Fruit fly (Drosophila melanogaster) whole organism, embryonic: ENCODE data around the gene Rchy1.
A peak's percentile ranks its signal among the peaks of the same experiment; 100 is the strongest.

Source experiments
- Abd-B ChIP-seq: fragments of 200-800 bp; sonication (Bioruptor generic); optimal IDR thresholded peaks from 2 replicates; lab custom pipeline; 2018; ENCODE audit warnings: missing biosample characterization, mild to moderate bottlenecking, missing genetic modification characterization, moderate library complexity
- CG10462 ChIP-seq: fragments of 200-800 bp; sonication (Bioruptor generic); optimal IDR thresholded peaks from 2 replicates; lab custom pipeline; 2016; ENCODE audit warnings: missing biosample characterization, missing genetic modification characterization
- CG11695 ChIP-seq: fragments of 200-800 bp; sonication (Bioruptor generic); IDR thresholded peaks from 3 replicates; pipeline ENCODE4 v1.3.6; 2022; ENCODE audit warnings: missing biosample characterization, missing genetic modification characterization
- CG12219 ChIP-seq: fragments of 200-800 bp; sonication (Bioruptor generic); optimal IDR thresholded peaks from 3 replicates; lab custom pipeline; 2018; ENCODE audit warnings: missing biosample characterization, mild to moderate bottlenecking, missing genetic modification characterization
- CG1647 ChIP-seq: fragments of 200-800 bp; sonication (Bioruptor generic); optimal IDR thresholded peaks from 3 replicates; lab custom pipeline; 2016; ENCODE audit warnings: missing biosample characterization, missing genetic modification characterization
- CG16813 ChIP-seq: fragments of 200-800 bp; sonication (Bioruptor generic); IDR thresholded peaks from 3 replicates; pipeline ENCODE4 v1.3.6; 2022; ENCODE audit warnings: missing biosample characterization, missing genetic modification characterization; ENCODE audit not compliant: partially characterized antibody
- CG18011 ChIP-seq: fragments of 200-800 bp; sonication (Bioruptor generic); optimal IDR thresholded peaks from 2 replicates; lab custom pipeline; 2017; ENCODE audit warnings: missing biosample characterization, missing genetic modification characterization, mild to moderate bottlenecking, moderate library complexity, missing genotype
- CG2875 ChIP-seq: fragments of 200-800 bp; sonication (Bioruptor generic); optimal IDR thresholded peaks from 2 replicates; lab custom pipeline; 2017; ENCODE audit warnings: missing biosample characterization, mild to moderate bottlenecking, missing genetic modification characterization, missing genetic modification reagents
- CG2889 ChIP-seq: fragments of 200-800 bp; sonication (Bioruptor generic); IDR thresholded peaks from 3 replicates; pipeline ENCODE4 v1.3.6; 2022; ENCODE audit warnings: missing biosample characterization, missing genetic modification characterization
- CG4282 ChIP-seq: fragments of 200-800 bp; sonication (Bioruptor generic); optimal IDR thresholded peaks from 2 replicates; lab custom pipeline; 2016; ENCODE audit warnings: missing biosample characterization, missing genetic modification characterization
- CG4424 ChIP-seq: fragments of 200-800 bp; sonication (Bioruptor generic); optimal IDR thresholded peaks from 3 replicates; lab custom pipeline; 2016; ENCODE audit warnings: missing biosample characterization, missing genetic modification characterization
- CG6813 ChIP-seq: fragments of 200-800 bp; sonication (Bioruptor generic); optimal IDR thresholded peaks from 2 replicates; lab custom pipeline; 2017; ENCODE audit warnings: missing biosample characterization, missing genetic modification characterization, mild to moderate bottlenecking, moderate library complexity, missing genetic modification reagents
- CG8089 ChIP-seq: fragments of 200-800 bp; sonication (Bioruptor generic); optimal IDR thresholded peaks from 3 replicates; lab custom pipeline; 2016; ENCODE audit warnings: missing biosample characterization, missing genetic modification characterization
- CG8388 ChIP-seq: fragments of 200-800 bp; sonication (Bioruptor generic); optimal IDR thresholded peaks from 2 replicates; lab custom pipeline; 2019; ENCODE audit warnings: missing biosample characterization, mild to moderate bottlenecking, missing genetic modification characterization, moderate library complexity
- CG9876 ChIP-seq: fragments of 200-800 bp; sonication (Bioruptor generic); optimal IDR thresholded peaks from 2 replicates; lab custom pipeline; 2016; ENCODE audit warnings: missing biosample characterization, missing genetic modification characterization
- CHES-1-like ChIP-seq: fragments of 200-800 bp; sonication (Bioruptor generic); optimal IDR thresholded peaks from 2 replicates; lab custom pipeline; 2016; ENCODE audit warnings: missing biosample characterization, missing genetic modification characterization
- Chrac-16 ChIP-seq: fragments of 200-800 bp; sonication (Bioruptor generic); optimal IDR thresholded peaks from 3 replicates; lab custom pipeline; 2016; ENCODE audit warnings: missing biosample characterization, missing genetic modification characterization
- Dad ChIP-seq: fragments of 200-800 bp; sonication (Bioruptor generic); optimal IDR thresholded peaks from 3 replicates; lab custom pipeline; 2016; ENCODE audit warnings: missing biosample characterization, missing genetic modification characterization
- Dbx ChIP-seq: fragments of 200-800 bp; sonication (Bioruptor generic); IDR thresholded peaks from 3 replicates; pipeline ENCODE4 v1.3.6; 2022; ENCODE audit warnings: missing biosample characterization, missing genetic modification characterization
- Dfd ChIP-seq, 2 experiments: fragments of >200 bp; optimal IDR thresholded peaks; 2 replicates each; lab custom pipeline; 2017; ENCODE audit warnings: missing biosample characterization in 2 of 2, missing genetic modification characterization in 2 of 2
- Dip2 ChIP-seq: fragments of 200-800 bp; sonication (Bioruptor generic); IDR thresholded peaks from 2 replicates; pipeline ENCODE4 v1.3.6; 2022; ENCODE audit warnings: missing biosample characterization, missing genetic modification characterization
- Elba2 ChIP-seq: fragments of 200-800 bp; sonication (Bioruptor generic); optimal IDR thresholded peaks from 3 replicates; lab custom pipeline; 2016; ENCODE audit warnings: missing biosample characterization, missing genetic modification characterization
- Fer2 ChIP-seq: fragments of 200-800 bp; sonication (Bioruptor generic); optimal IDR thresholded peaks from 2 replicates; lab custom pipeline; 2018; ENCODE audit warnings: missing biosample characterization, mild to moderate bottlenecking, missing genetic modification characterization, moderate library complexity
- Gug ChIP-seq: fragments of 200-800 bp; sonication (Bioruptor generic); IDR thresholded peaks from 4 replicates; pipeline ENCODE4 v1.3.6; 2022; ENCODE audit warnings: missing biosample characterization, missing genetic modification characterization
- Hey ChIP-seq: fragments of 200-800 bp; sonication (Bioruptor generic); optimal IDR thresholded peaks from 3 replicates; lab custom pipeline; 2018; ENCODE audit warnings: missing biosample characterization, mild to moderate bottlenecking, missing genetic modification characterization
- Jarid2 ChIP-seq: fragments of 200-800 bp; sonication (Bioruptor generic); optimal IDR thresholded peaks from 3 replicates; lab custom pipeline; 2017; ENCODE audit warnings: mild to moderate bottlenecking, missing biosample characterization, missing genetic modification reagents, missing genetic modification characterization
- Med ChIP-seq: fragments of 200-800 bp; sonication (Bioruptor generic); peaks from one replicate; lab custom pipeline; 2016; ENCODE audit warnings: missing biosample characterization, missing genetic modification characterization, mild to moderate bottlenecking, inconsistent platforms, moderate library complexity
- Mrtf ChIP-seq: fragments of 200-800 bp; sonication (Bioruptor generic); IDR thresholded peaks from 3 replicates; pipeline ENCODE4 v1.3.6; 2022; ENCODE audit warnings: missing biosample characterization, missing genetic modification characterization
- Nf-YB ChIP-seq: fragments of 200-800 bp; sonication (Bioruptor generic); optimal IDR thresholded peaks from 3 replicates; lab custom pipeline; 2019; ENCODE audit warnings: missing biosample characterization, mild to moderate bottlenecking, missing genetic modification characterization, moderate library complexity
- Optix ChIP-seq: fragments of 200-800 bp; sonication (Bioruptor generic); IDR thresholded peaks from 3 replicates; pipeline ENCODE4 v1.3.6; 2022; ENCODE audit warnings: missing biosample characterization, missing genetic modification characterization
- Ptx1 ChIP-seq: fragments of 200-800 bp; sonication (Bioruptor generic); IDR thresholded peaks from 2 replicates; pipeline ENCODE4 v1.3.6; 2022; ENCODE audit warnings: missing biosample characterization, missing genetic modification characterization
- Rx ChIP-seq: fragments of 200-800 bp; sonication (Bioruptor generic); IDR thresholded peaks from 2 replicates; pipeline ENCODE4 v1.3.6; 2022; ENCODE audit warnings: missing biosample characterization, missing genetic modification characterization
- Sry-δ ChIP-seq: fragments of 200-800 bp; sonication (Bioruptor generic); optimal IDR thresholded peaks from 2 replicates; lab custom pipeline; 2016; ENCODE audit warnings: missing biosample characterization, missing genetic modification characterization
- Ssrp ChIP-seq: fragments of 200-800 bp; sonication (Bioruptor generic); optimal IDR thresholded peaks from 2 replicates; lab custom pipeline; 2018; ENCODE audit warnings: missing biosample characterization, mild to moderate bottlenecking, missing genetic modification characterization, moderate library complexity
- abd-A ChIP-seq: fragments of 200-800 bp; sonication (Bioruptor generic); optimal IDR thresholded peaks from 3 replicates; lab custom pipeline; 2019; ENCODE audit warnings: missing biosample characterization, mild to moderate bottlenecking, missing genetic modification characterization, moderate library complexity
- az2 ChIP-seq: fragments of 200-800 bp; sonication (Bioruptor generic); optimal IDR thresholded peaks from 3 replicates; lab custom pipeline; 2016; ENCODE audit warnings: missing biosample characterization, missing genetic modification characterization
- bcd ChIP-seq: fragments of 200-800 bp; sonication (Bioruptor generic); optimal IDR thresholded peaks from 2 replicates; lab custom pipeline; 2017; ENCODE audit warnings: missing biosample characterization, mild to moderate bottlenecking, missing genetic modification characterization
- caup ChIP-seq: fragments of 200-800 bp; sonication (Bioruptor generic); optimal IDR thresholded peaks from 3 replicates; lab custom pipeline; 2017; ENCODE audit warnings: missing biosample characterization, mild to moderate bottlenecking, missing genetic modification characterization, moderate library complexity; ENCODE audit not compliant: severe bottlenecking
- ci ChIP-seq: fragments of 200-800 bp; sonication (Bioruptor generic); IDR thresholded peaks from 3 replicates; pipeline ENCODE4 v1.3.6; 2022; ENCODE audit warnings: missing biosample characterization, missing genetic modification characterization
- disco-r ChIP-seq: fragments of 200-800 bp; sonication (Bioruptor generic); optimal IDR thresholded peaks from 2 replicates; lab custom pipeline; 2016; ENCODE audit warnings: missing biosample characterization, missing genetic modification characterization
- en ChIP-seq: fragments of 200-800 bp; sonication (Bioruptor generic); optimal IDR thresholded peaks from 2 replicates; lab custom pipeline; 2016; ENCODE audit warnings: missing biosample characterization, missing genetic modification characterization
- esg ChIP-seq: fragments of 200-800 bp; sonication (Bioruptor generic); conservative IDR thresholded peaks from 2 replicates; pipeline ENCODE4 v1.3.6; 2022; ENCODE audit warnings: missing biosample characterization, missing genetic modification characterization
- gfzf ChIP-seq: fragments of 200-800 bp; sonication (Bioruptor generic); optimal IDR thresholded peaks from 2 replicates; lab custom pipeline; 2016; ENCODE audit warnings: missing biosample characterization, mild to moderate bottlenecking, missing genetic modification characterization, moderate library complexity
- lilli ChIP-seq: fragments of 200-800 bp; sonication (Bioruptor generic); optimal IDR thresholded peaks from 3 replicates; lab custom pipeline; 2016; ENCODE audit warnings: missing biosample characterization, missing genetic modification characterization
- maf-S ChIP-seq: fragments of 200-800 bp; sonication (Bioruptor generic); optimal IDR thresholded peaks from 2 replicates; lab custom pipeline; 2016; ENCODE audit warnings: missing biosample characterization, missing genetic modification characterization
- pros ChIP-seq: fragments of 200-800 bp; sonication (Bioruptor generic); optimal IDR thresholded peaks from 3 replicates; lab custom pipeline; 2019; ENCODE audit warnings: missing biosample characterization, mild to moderate bottlenecking, missing genetic modification characterization, moderate library complexity
- rib ChIP-seq: fragments of 200-800 bp; sonication (Bioruptor generic); IDR thresholded peaks from 2 replicates; pipeline ENCODE4 v1.3.6; 2022; ENCODE audit warnings: missing biosample characterization, missing genetic modification characterization
- row ChIP-seq: fragments of 200-800 bp; sonication (Bioruptor generic); IDR thresholded peaks from 3 replicates; pipeline ENCODE4 v1.3.6; 2022; ENCODE audit warnings: missing biosample characterization, missing genetic modification characterization
- schlank ChIP-seq: fragments of 200-800 bp; sonication (Bioruptor generic); optimal IDR thresholded peaks from 2 replicates; lab custom pipeline; 2018; ENCODE audit warnings: missing biosample characterization, mild to moderate bottlenecking, missing genetic modification characterization
- sens ChIP-seq: fragments of 200-800 bp; sonication (Bioruptor generic); peaks from one replicate; lab custom pipeline; 2016; ENCODE audit warnings: missing biosample characterization, missing genetic modification characterization
- sqz ChIP-seq: fragments of 200-800 bp; sonication (Bioruptor generic); optimal IDR thresholded peaks from 3 replicates; lab custom pipeline; 2018; ENCODE audit warnings: missing biosample characterization, mild to moderate bottlenecking, missing genetic modification characterization
- zen ChIP-seq: fragments of 200-800 bp; sonication (Bioruptor generic); optimal IDR thresholded peaks from 3 replicates; lab custom pipeline; 2018; ENCODE audit warnings: missing biosample characterization, mild to moderate bottlenecking, missing genetic modification characterization, moderate library complexity

The Rchy1 gene

dm6 chr2L:6498448-6498847 lies 33.0 kb upstream of the Rchy1 start, which contains the start of gene CG31637 (continued):
- peak; percentile 99 for TF ChIP-seq gfzf (GFP tag; lab: Kevin White, UChicago)
- no peak for TF ChIP-seq abd-A
- TF ChIP-seq caup (GFP tag; lab: Kevin White, UChicago): peak; percentile 11
- TF ChIP-seq CG4282 (GFP tag; lab: Kevin White, UChicago): no peak
- peak; percentile 12 for TF ChIP-seq CHES-1-like (GFP tag; lab: Kevin White, UChicago)
- peak; percentile 65; the same call in 1 of the 3 replicates for TF ChIP-seq ci (GFP tag; lab: Robert Waterston, UW)
- TF ChIP-seq Abd-B (GFP tag; lab: Kevin White, UChicago): no peak
- no peak for TF ChIP-seq CG6813 (GFP tag; lab: Kevin White, UChicago)
- no peak for TF ChIP-seq Dfd (GFP tag; optimal IDR thresholded peaks at IDR 0.05; lab: Kevin White, UChicago)
- no peak for TF ChIP-seq Dad (GFP tag; lab: Kevin White, UChicago)
- TF ChIP-seq CG1647 (GFP tag; lab: Kevin White, UChicago): no peak
- no peak for TF ChIP-seq az2 (GFP tag; lab: Kevin White, UChicago)
- no peak for TF ChIP-seq Elba2 (GFP tag; lab: Kevin White, UChicago)
- no peak for TF ChIP-seq pros (GFP tag; lab: Kevin White, UChicago)
- TF ChIP-seq CG18011 (GFP tag; lab: Kevin White, UChicago): no peak
- TF ChIP-seq Fer2 (tag; lab: Kevin White, UChicago): no peak
- TF ChIP-seq Ptx1 (GFP tag; lab: Robert Waterston, UW): no peak
- no peak for TF ChIP-seq Chrac-16 (GFP tag; lab: Kevin White, UChicago)
- peak; percentile 56 for TF ChIP-seq Sry-δ (GFP tag; lab: Kevin White, UChicago)
- TF ChIP-seq disco-r (GFP tag; lab: Kevin White, UChicago): no peak
- TF ChIP-seq schlank (tag; lab: Kevin White, UChicago): no peak
- TF ChIP-seq Rx (GFP tag; lab: Robert Waterston, UW): no peak
- TF ChIP-seq Mrtf: no peak
- no peak for TF ChIP-seq maf-S (GFP tag; lab: Kevin White, UChicago)
- no peak for TF ChIP-seq en (GFP tag; lab: Kevin White, UChicago)
- no peak for TF ChIP-seq zen (tag; lab: Kevin White, UChicago)
- TF ChIP-seq CG9876 (GFP tag; lab: Kevin White, UChicago): no peak
- peak; percentile 54 for TF ChIP-seq Nf-YB (GFP tag; lab: Kevin White, UChicago)
- no peak for TF ChIP-seq Hey
- TF ChIP-seq esg (GFP tag; lab: Robert Waterston, UW): no peak
- peak; percentile 2 for TF ChIP-seq CG8089 (GFP tag; lab: Kevin White, UChicago)
- no peak for TF ChIP-seq Optix (GFP tag; lab: Robert Waterston, UW)
- TF ChIP-seq CG4424 (GFP tag; lab: Kevin White, UChicago): no peak
- TF ChIP-seq CG12219 (GFP tag; lab: Kevin White, UChicago): no peak
- no peak for TF ChIP-seq CG11695
- TF ChIP-seq sens (GFP tag; lab: Kevin White, UChicago): peak; percentile 76
- no peak for TF ChIP-seq CG8388 (GFP tag; lab: Kevin White, UChicago)
- no peak for TF ChIP-seq lilli (GFP tag; lab: Kevin White, UChicago)
- no peak for TF ChIP-seq rib
- no peak for TF ChIP-seq sqz
- TF ChIP-seq row (GFP tag; lab: Robert Waterston, UW): peak; percentile 48; the same call in 2 of the 3 replicates
- peak; percentile 66 for TF ChIP-seq Dbx (GFP tag; lab: Robert Waterston, UW)
- TF ChIP-seq CG2889 (GFP tag; lab: Robert Waterston, UW): no peak
- TF ChIP-seq CG10462 (GFP tag; lab: Kevin White, UChicago): no peak
- TF ChIP-seq Dip2 (GFP tag; lab: Robert Waterston, UW): no peak
- TF ChIP-seq CG2875: no peak
- no peak for TF ChIP-seq Gug (GFP tag; lab: Robert Waterston, UW)
- TF ChIP-seq Med: peak; percentile 85
- 0 out of 3 replicates have a peak, but pooled peaks have one; percentile 25 for TF ChIP-seq CG16813
- TF ChIP-seq Ssrp (tag; lab: Kevin White, UChicago): no peak
- TF ChIP-seq bcd (GFP tag; lab: Kevin White, UChicago): no peak
- peak; percentile 92 for TF ChIP-seq Jarid2 (GFP tag; lab: Kevin White, UChicago)
